Worm (Caenorhabditis elegans): Measurements from ENCODE around the gene rips-1.

The rips-1 gene

DNA sequence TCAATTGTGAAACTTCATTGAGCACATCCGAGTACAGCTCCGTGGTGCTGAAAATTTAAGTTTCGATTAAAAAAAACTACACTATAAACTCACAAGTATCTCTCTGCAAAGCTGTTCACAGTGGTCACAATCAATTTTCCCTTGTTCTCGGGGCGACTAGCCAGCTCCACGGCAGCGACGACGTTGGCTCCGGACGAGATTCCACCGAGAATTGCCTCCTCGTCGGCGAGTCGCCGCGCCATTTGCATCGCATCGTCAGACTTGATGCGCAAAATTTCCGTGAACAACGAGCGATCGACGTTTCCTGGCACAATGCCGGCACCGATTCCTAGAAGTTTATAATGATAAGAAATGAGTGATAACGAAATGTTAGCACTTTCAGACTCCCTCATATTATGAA, 2.8 kb downstream of the rips-1 start:
- no peak for TF ChIP-seq nhr-10 (tag; optimal IDR thresholded peaks at IDR 0.05)
- TF ChIP-seq nhr-48 (tag; optimal IDR thresholded peaks at IDR 0.05) = no peak
- no peak for TF ChIP-seq Y75B8A.6 (GFP tag; IDR thresholded peaks at IDR 0.05)
- TF ChIP-seq jun-1 (tag; optimal IDR thresholded peaks at IDR 0.05) = no peak
- peak in 1 of 2 experiments; percentile 17 for TF ChIP-seq hif-1 (tag; optimal IDR thresholded peaks at IDR 0.05)
- no peak for TF ChIP-seq F44E2.7 (GFP tag; IDR thresholded peaks at IDR 0.05)
- TF ChIP-seq aly-2 (tag; optimal IDR thresholded peaks at IDR 0.05) = no peak
- peak; percentile 34 for TF ChIP-seq aha-1 (tag)
- peak; percentile 18; the same call in 1 of the 2 replicates for TF ChIP-seq dmd-6 (GFP tag; IDR thresholded peaks at IDR 0.05)
- TF ChIP-seq ceh-28 (tag; optimal IDR thresholded peaks at IDR 0.05) = no peak
- TF ChIP-seq nhr-6 (tag; optimal IDR thresholded peaks at IDR 0.05) = no peak
- TF ChIP-seq fkh-10 (GFP tag; optimal IDR thresholded peaks at IDR 0.05) = no peak
- TF ChIP-seq daf-16 (GFP tag; optimal IDR thresholded peaks at IDR 0.05) = no peak
- peak; percentile 20 for TF ChIP-seq daf-16 (tag; optimal IDR thresholded peaks at IDR 0.05)
- 0 out of 2 replicates have a peak, but pooled peaks have one; percentile 5 for TF ChIP-seq Y48G9A.11 (GFP tag; IDR thresholded peaks at IDR 0.05)
- peak; percentile 70 for TF ChIP-seq set-16 (GFP tag; IDR thresholded peaks at IDR 0.05)
- TF ChIP-seq php-3 (GFP tag; IDR thresholded peaks at IDR 0.05) = 0 out of 2 replicates have a peak, but pooled peaks have one; percentile 32
- TF ChIP-seq ZK546.5 (tag; optimal IDR thresholded peaks at IDR 0.05) = no peak

DNA sequence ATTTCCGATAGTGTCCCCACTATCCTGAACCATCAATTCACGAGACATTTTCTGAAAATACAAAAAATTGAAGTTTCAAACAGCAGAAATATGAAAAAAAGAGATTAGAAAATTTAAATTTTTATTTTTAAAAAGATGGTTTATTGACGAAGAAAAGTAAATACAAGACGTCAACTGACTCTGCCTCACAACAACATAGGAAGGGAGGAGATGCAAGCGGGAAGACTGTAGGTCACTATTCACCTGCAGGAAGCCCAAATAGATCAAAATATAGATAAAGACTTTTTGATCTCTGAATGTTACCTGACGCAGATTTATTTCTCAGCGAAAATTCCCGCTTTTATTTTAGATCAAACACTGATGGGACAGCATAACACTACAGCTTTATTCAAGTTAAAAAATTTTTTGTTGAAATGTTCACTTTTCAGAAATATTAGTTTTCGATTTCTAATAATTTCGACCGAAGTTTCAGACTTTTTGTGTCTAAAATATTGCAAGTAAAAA, 4.3 kb downstream of the rips-1 start, which contains the start of gene cysl-3:
cysl-3 (minus strand) TSS at position 51 of the 504 bp plus-strand sequence.
- TF ChIP-seq daf-16 (GFP tag; optimal IDR thresholded peaks at IDR 0.05) = no peak
- peak; percentile 29 for TF ChIP-seq daf-16 (tag; optimal IDR thresholded peaks at IDR 0.05)
- no peak for TF ChIP-seq mdt-29 (GFP tag; IDR thresholded peaks at IDR 0.05)
- no peak for TF ChIP-seq gei-8 (GFP tag; optimal IDR thresholded peaks at IDR 0.05)
- no peak for TF ChIP-seq T26A8.4 (GFP tag; IDR thresholded peaks at IDR 0.05)
- no peak for TF ChIP-seq spr-1 (tag; optimal IDR thresholded peaks at IDR 0.05)
- no peak for TF ChIP-seq lin-15B (tag; optimal IDR thresholded peaks at IDR 0.05)
- TF ChIP-seq unc-39 (tag; optimal IDR thresholded peaks at IDR 0.05) = no peak

DNA sequence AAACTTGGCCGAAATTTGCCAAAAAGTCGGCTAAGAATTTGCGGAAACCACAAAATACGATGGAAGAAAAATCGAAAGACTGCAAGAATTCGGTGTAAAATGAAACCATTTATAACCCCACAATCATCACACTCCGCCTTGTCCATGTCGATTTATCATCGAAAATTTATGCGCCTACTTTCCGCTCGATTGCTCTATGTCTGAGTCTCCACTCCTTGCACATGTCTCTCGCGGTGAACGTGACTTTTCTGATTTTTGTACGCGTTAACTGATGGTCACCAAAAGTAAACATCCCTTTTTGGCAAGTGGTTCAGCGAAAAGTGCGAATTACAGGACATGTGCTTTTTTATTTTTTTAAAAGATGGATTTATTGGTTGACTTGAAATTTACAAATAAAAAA, 5.1 kb downstream of the rips-1 start:
- TF ChIP-seq mxl-2 (GFP tag; conservative IDR thresholded peaks at IDR 0.05) = no peak
- TF ChIP-seq lin-38 (GFP tag; IDR thresholded peaks at IDR 0.05) = no peak
- no peak for TF ChIP-seq hmg-1.1 (GFP tag; IDR thresholded peaks at IDR 0.05)
- no peak for TF ChIP-seq nhr-76 (tag; optimal IDR thresholded peaks at IDR 0.05)
- no peak for TF ChIP-seq mxl-3 (GFP tag; optimal IDR thresholded peaks at IDR 0.05)
- no peak for TF ChIP-seq lin-29 (GFP tag; IDR thresholded peaks at IDR 0.05)
- TF ChIP-seq rbr-2 (tag; optimal IDR thresholded peaks at IDR 0.05) = no peak
- TF ChIP-seq ceh-20 (GFP tag; IDR thresholded peaks at IDR 0.05) = no peak
- no peak for TF ChIP-seq daf-12 (tag; optimal IDR thresholded peaks at IDR 0.05)
- no peak for TF ChIP-seq zfp-2 (tag; optimal IDR thresholded peaks at IDR 0.05)
- no peak for TF ChIP-seq lin-15B (tag; optimal IDR thresholded peaks at IDR 0.05)
- TF ChIP-seq hlh-30 (tag; optimal IDR thresholded peaks at IDR 0.05; ENCODE audit: insufficient read depth) = peak; percentile 58
- no peak for TF ChIP-seq set-16 (GFP tag; IDR thresholded peaks at IDR 0.05)
- no peak for TF ChIP-seq ceh-32 (tag; optimal IDR thresholded peaks at IDR 0.05; ENCODE audit: poor library complexity)
- TF ChIP-seq nhr-10 (tag; optimal IDR thresholded peaks at IDR 0.05) = no peak
- peak; percentile 64 for TF ChIP-seq nhr-28 (tag; optimal IDR thresholded peaks at IDR 0.05)
- peak in 1 of 2 experiments; percentile 61 for TF ChIP-seq mdl-1 (tag; optimal IDR thresholded peaks at IDR 0.05)
- TF ChIP-seq php-3 (GFP tag; IDR thresholded peaks at IDR 0.05) = 0 out of 2 replicates have a peak, but pooled peaks have one; percentile 21
- TF ChIP-seq T26A8.4 (GFP tag; IDR thresholded peaks at IDR 0.05) = no peak
- no peak for TF ChIP-seq nhr-6 (tag; optimal IDR thresholded peaks at IDR 0.05)
- no peak for TF ChIP-seq mes-2 (tag; optimal IDR thresholded peaks at IDR 0.05; ENCODE audit: poor library complexity, severe bottlenecking)
- no peak for TF ChIP-seq zip-11 (GFP tag; IDR thresholded peaks at IDR 0.05)
- no peak for TF ChIP-seq madf-5 (GFP tag; IDR thresholded peaks at IDR 0.05)
- no peak for TF ChIP-seq Y75B8A.6 (GFP tag; IDR thresholded peaks at IDR 0.05)
- TF ChIP-seq nhr-77 (tag; optimal IDR thresholded peaks at IDR 0.05) = peak; percentile 2
- TF ChIP-seq lim-7 (GFP tag; IDR thresholded peaks at IDR 0.05) = no peak
- no peak for TF ChIP-seq lin-13 (GFP tag; optimal IDR thresholded peaks at IDR 0.05)
- TF ChIP-seq F26F4.8 (GFP tag; conservative IDR thresholded peaks at IDR 0.05) = no peak
- no peak for TF ChIP-seq T20F7.1 (GFP tag; optimal IDR thresholded peaks at IDR 0.05)
- TF ChIP-seq daf-8 (GFP tag; IDR thresholded peaks at IDR 0.05) = no peak
- no peak for TF ChIP-seq zfp-3 (GFP tag; conservative IDR thresholded peaks at IDR 0.05)

All from whole organism, L4 larva.